Fruit fly (Drosophila melanogaster) whole organism: ENCODE data around the gene CG2680.

Source experiments
- CG8478 ChIP-seq: fragments of >200 bp; optimal IDR thresholded peaks from 2 replicates; lab custom pipeline; 2018; ENCODE audit warnings: inconsistent platforms
- Dll ChIP-seq: fragments of >200 bp; optimal IDR thresholded peaks from 2 replicates; lab custom pipeline; 2017
- EcR ChIP-seq, 2 experiments: fragments of >200 bp; optimal IDR thresholded peaks; 2 replicates each; lab custom pipeline; 2017; ENCODE audit warnings: missing biosample characterization in 2 of 2, missing genetic modification characterization in 2 of 2, missing genetic modification reagents in 2 of 2
- pan ChIP-seq: fragments of >200 bp; optimal IDR thresholded peaks from 2 replicates; lab custom pipeline; 2017
- psq ChIP-seq: fragments of >200 bp; optimal IDR thresholded peaks from 2 replicates; lab custom pipeline; 2017
- usp ChIP-seq: fragments of >200 bp; optimal IDR thresholded peaks from 2 replicates; lab custom pipeline; 2017; ENCODE audit warnings: missing biosample characterization, missing genetic modification characterization, mixed read lengths

Gene CG2680

dm6 chrX:2685022-2685421 is 22.2 kb downstream of the CG2680 start:
- TF ChIP-seq Dll (lab: Kevin White, UChicago) = no peak
- no peak for TF ChIP-seq psq (lab: Kevin White, UChicago)
- no peak for TF ChIP-seq pan
- TF ChIP-seq usp (GFP tag; lab: Kevin White, UChicago) = no peak
- TF ChIP-seq CG8478 (lab: Kevin White, UChicago) = no peak
- TF ChIP-seq EcR (GFP tag; optimal IDR thresholded peaks at IDR 0.05; lab: Kevin White, UChicago) = no peak

- TF ChIP-seq pan (no peak), Dll (lab: Kevin White, UChicago) (no peak), usp (GFP tag; lab: Kevin White, UChicago) (no peak), psq (lab: Kevin White, UChicago) (no peak), CG8478 (lab: Kevin White, UChicago) (no peak), EcR (GFP tag; optimal IDR thresholded peaks at IDR 0.05; lab: Kevin White, UChicago) (no peak)
Observed at dm6 chrX:2684442-2684841, 22.8 kb downstream of the CG2680 start.

dm6 chrX:2683926-2684325 is 23.3 kb downstream of the CG2680 start:
- TF ChIP-seq psq (lab: Kevin White, UChicago) (no peak), usp (GFP tag; lab: Kevin White, UChicago) (no peak), CG8478 (lab: Kevin White, UChicago) (no peak), EcR (GFP tag; optimal IDR thresholded peaks at IDR 0.05; lab: Kevin White, UChicago) (no peak), pan (no peak), Dll (lab: Kevin White, UChicago) (no peak)

DNA sequence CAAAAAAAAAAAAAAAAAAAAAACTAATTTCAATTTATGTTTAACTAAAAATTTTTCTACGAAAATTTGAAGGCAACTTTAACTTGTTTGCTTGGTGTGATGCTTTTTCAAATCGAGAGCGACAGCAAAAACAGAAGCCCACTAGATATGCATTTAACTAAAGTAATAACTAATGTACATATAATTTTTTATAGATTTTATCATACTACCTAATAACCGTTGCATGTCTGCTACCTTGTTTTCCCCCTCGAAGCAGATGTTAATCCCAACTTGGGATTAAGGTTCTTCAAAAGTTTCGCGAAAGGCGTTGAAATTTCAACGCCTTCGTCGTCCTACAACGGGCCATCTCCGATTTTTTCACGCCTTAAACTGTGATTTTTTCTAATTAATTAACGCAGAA is 24.4 kb downstream of the CG2680 start, which contains the start of gene CG2652:
Gene CG2652 (minus strand): TSS at position 101 of the 400 bp plus-strand sequence.
- TF ChIP-seq CG8478 (lab: Kevin White, UChicago) (no peak), EcR (GFP tag; optimal IDR thresholded peaks at IDR 0.05; lab: Kevin White, UChicago) (no peak), usp (GFP tag; lab: Kevin White, UChicago) (no peak), Dll (lab: Kevin White, UChicago) (no peak), psq (lab: Kevin White, UChicago) (no peak), pan (no peak)

- no peak for TF ChIP-seq Dll (lab: Kevin White, UChicago)
- TF ChIP-seq CG8478 (lab: Kevin White, UChicago) = no peak
- TF ChIP-seq pan = no peak
- TF ChIP-seq usp (GFP tag; lab: Kevin White, UChicago) = no peak
- no peak for TF ChIP-seq psq (lab: Kevin White, UChicago)
- TF ChIP-seq EcR (GFP tag; optimal IDR thresholded peaks at IDR 0.05; lab: Kevin White, UChicago) = no peak
Observed at dm6 chrX:2681601-2682000, 25.6 kb downstream of the CG2680 start, which contains the start of gene HLH3B. TSS of gene HLH3B (minus strand) at chrX:2681723.

DNA sequence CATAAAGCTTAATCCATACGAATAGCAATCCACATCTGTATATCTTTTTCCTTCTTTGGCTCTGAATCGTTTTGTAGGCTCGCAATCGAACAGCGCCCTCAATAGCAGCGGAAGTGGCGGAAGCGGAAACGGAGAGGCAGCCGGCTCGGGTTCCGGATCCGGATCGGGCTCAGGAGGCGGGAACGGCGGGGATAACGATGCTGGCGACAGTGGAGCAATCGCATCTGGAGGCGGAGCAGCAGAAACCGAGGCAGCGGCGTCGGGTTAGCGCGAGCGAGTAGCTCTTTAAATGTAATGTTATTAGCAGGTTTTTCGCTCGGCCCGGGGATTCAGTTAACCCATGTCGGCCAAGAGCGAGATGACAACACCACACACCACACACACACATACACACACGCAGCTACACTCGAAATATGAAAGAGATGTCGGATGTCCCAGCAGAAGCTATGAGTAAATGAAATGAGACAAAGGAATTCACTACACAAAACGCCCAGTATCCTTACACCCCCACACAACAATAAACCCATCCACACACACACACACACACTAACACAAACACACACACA is 30.1 kb downstream of the CG2680 start:
- TF ChIP-seq Dll (lab: Kevin White, UChicago) (no peak), pan (no peak), EcR (GFP tag; optimal IDR thresholded peaks at IDR 0.05; lab: Kevin White, UChicago) (no peak), CG8478 (lab: Kevin White, UChicago) (no peak), usp (GFP tag; lab: Kevin White, UChicago) (no peak), psq (lab: Kevin White, UChicago) (no peak)

DNA sequence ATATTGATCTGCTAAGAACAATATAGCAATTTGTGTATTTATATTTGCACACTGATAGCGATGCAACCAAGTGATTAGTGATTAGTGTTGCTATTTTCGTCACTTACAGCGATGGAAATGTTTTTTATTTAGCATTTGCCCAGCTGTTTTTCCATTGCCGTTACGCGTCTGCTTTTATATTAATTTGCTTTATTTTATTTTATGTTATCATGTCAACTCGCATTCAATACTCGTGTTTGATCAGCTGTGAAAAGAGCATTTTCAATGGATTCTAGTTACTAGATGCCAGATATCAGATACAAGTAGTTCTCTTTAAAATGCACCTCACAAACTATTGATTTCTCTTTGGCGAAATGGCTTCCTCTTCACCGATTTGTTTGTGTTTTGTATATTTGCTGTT is 43.8 kb downstream of the CG2680 start:
- TF ChIP-seq usp (GFP tag; lab: Kevin White, UChicago) = no peak
- no peak for TF ChIP-seq EcR (GFP tag; optimal IDR thresholded peaks at IDR 0.05; lab: Kevin White, UChicago)
- no peak for TF ChIP-seq Dll (lab: Kevin White, UChicago)
- no peak for TF ChIP-seq CG8478 (lab: Kevin White, UChicago)
- TF ChIP-seq pan = no peak
- no peak for TF ChIP-seq psq (lab: Kevin White, UChicago)

DNA sequence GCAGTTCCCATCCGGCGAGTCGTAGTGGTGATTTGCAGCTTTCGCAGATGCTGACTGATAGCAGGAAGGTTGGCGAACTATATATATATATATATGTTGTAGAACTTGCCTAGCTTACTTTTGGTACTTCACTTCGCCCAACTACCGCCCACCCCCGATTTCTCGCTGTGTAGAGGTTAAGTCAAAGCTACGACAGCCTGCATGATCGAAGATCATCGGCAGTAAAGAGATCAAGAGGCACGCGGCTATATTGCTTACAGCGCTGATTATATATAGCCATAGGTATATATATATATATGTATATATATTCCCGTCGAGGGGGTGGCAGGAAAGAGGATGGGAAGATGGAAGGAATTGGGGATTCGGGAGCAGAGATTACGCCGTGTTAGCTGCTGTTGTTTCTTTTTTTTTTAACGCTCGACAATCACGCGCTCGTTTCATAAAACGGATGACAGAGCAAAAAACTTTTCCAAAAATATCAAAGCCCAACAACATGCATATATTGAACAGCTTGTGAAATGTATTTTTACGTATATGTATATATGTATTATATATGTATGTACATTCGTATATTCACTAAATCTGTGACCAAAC is 44.6 kb downstream of the CG2680 start:
- TF ChIP-seq CG8478 (lab: Kevin White, UChicago) (no peak), psq (lab: Kevin White, UChicago) (no peak), Dll (lab: Kevin White, UChicago) (no peak), EcR (GFP tag; optimal IDR thresholded peaks at IDR 0.05; lab: Kevin White, UChicago) (no peak), pan (no peak), usp (GFP tag; lab: Kevin White, UChicago) (no peak)

dm6 chrX:2661758-2662157 is 45.5 kb downstream of the CG2680 start:
- TF ChIP-seq pan = no peak

DNA sequence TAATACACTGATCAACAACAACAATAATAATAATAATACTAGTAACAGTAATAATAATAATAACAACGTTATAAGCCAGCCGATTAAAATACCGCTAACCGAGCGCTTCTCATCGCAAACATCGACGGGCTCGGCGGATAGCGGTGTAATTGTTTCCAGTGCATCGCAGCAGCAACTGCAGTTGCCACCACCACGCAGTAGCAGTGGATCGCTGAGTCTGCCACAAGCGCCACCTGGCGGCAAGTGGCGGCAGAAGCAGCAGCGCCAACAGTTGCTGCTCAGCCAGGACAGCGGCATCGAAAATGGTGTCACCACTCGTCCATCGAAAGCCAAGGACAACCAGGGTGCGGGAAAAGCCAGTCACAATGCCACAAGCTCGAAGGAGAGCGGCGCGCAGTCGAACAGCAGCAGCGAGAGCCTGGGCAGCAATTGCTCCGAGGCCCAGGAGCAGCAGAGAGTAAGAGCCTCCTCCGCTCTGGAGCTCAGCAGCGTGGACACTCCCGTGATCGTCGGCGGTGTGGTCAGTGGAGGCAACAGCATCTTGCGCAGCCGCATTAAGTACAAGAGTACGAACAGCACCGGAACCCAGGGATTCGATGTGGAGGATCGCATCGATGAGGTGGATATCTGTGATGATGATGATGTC is 47.7 kb downstream of the CG2680 start:
- no peak for TF ChIP-seq pan
- TF ChIP-seq psq (lab: Kevin White, UChicago) = no peak
- TF ChIP-seq CG8478 (lab: Kevin White, UChicago) = no peak
- no peak for TF ChIP-seq usp (GFP tag; lab: Kevin White, UChicago)
- no peak for TF ChIP-seq Dll (lab: Kevin White, UChicago)
- no peak for TF ChIP-seq EcR (GFP tag; optimal IDR thresholded peaks at IDR 0.05; lab: Kevin White, UChicago)

dm6 chrX:2658258-2658853 is 48.9 kb downstream of the CG2680 start:
- no peak for TF ChIP-seq psq (lab: Kevin White, UChicago)
- TF ChIP-seq pan = no peak
- no peak for TF ChIP-seq Dll (lab: Kevin White, UChicago)
- TF ChIP-seq usp (GFP tag; lab: Kevin White, UChicago) = no peak
- no peak for TF ChIP-seq CG8478 (lab: Kevin White, UChicago)
- no peak for TF ChIP-seq EcR (GFP tag; optimal IDR thresholded peaks at IDR 0.05; lab: Kevin White, UChicago)
